Fruit fly (Drosophila melanogaster) Kc167 (cell line): ENCODE data around the gene Bem46.

Experiments used
- Sin3A ChIP-seq: fragments of >200 bp; optimal IDR thresholded peaks from 2 replicates; lab custom pipeline; 2018; ENCODE audit warnings: missing external identifiers
- h ChIP-seq: fragments of >200 bp; optimal IDR thresholded peaks from 3 replicates; lab custom pipeline; 2018; ENCODE audit warnings: missing external identifiers
- psq ChIP-seq: fragments of >200 bp; optimal IDR thresholded peaks from 2 replicates; lab custom pipeline; 2017; ENCODE audit warnings: missing external identifiers
- ttk ChIP-seq: sonication (Bioruptor generic); optimal IDR thresholded peaks from 2 replicates; lab custom pipeline; 2017; ENCODE audit warnings: missing external identifiers

dm6 chr2L:2956358-2956757 lies 31.6 kb upstream of the Bem46 start:
- no peak for TF ChIP-seq ttk (lab: Kevin White, UChicago)
- no peak for TF ChIP-seq psq (lab: Kevin White, UChicago)
- no peak for TF ChIP-seq h
- TF ChIP-seq Sin3A: no peak
